Worm (Caenorhabditis elegans) whole organism, young adult: ENCODE data around the gene R09H10.1.

Experiments used
- snpc-1.1 ChIP-seq: sonication (generic microtip); optimal IDR thresholded peaks from 2 replicates; lab custom pipeline; 2017; ENCODE audit warnings: missing genetic modification characterization, mild to moderate bottlenecking, missing compliant biosample characterization, antibody characterized with exemption, moderate library complexity, missing genotype, missing genetic modification reagents; ENCODE audit not compliant: insufficient read depth
- unc-62 ChIP-seq: fragments of 150-350 bp; optimal IDR thresholded peaks from 2 replicates; lab custom pipeline; 2014; ENCODE audit warnings: missing biosample characterization, missing genetic modification reagents, missing genetic modification characterization

- TF ChIP-seq snpc-1.1 (tag; lab: Kevin White, UChicago) (no peak), unc-62 (no peak)
Observed at ce11 chrIV:10573471-10573870, 26.6 kb upstream of the R09H10.1 start.
